Worm (Caenorhabditis elegans) whole organism, mixed stage, embryonic: Measurements from ENCODE around the gene elt-6.

Source experiments
- elt-3 ChIP-seq: fragments of 150-350 bp; optimal IDR thresholded peaks from 2 replicates; lab custom pipeline; 2014; ENCODE audit warnings: missing biosample characterization, missing genetic modification characterization
- lin-13 ChIP-seq: fragments of 150-350 bp; optimal IDR thresholded peaks from 2 replicates; lab custom pipeline; 2014; ENCODE audit warnings: missing biosample characterization, missing genetic modification characterization
- lsy-2 ChIP-seq: fragments of 150-350 bp; optimal IDR thresholded peaks from 2 replicates; lab custom pipeline; 2014; ENCODE audit warnings: missing biosample characterization, missing genetic modification characterization
- mep-1 ChIP-seq: fragments of 150-350 bp; optimal IDR thresholded peaks from 2 replicates; lab custom pipeline; 2017; ENCODE audit warnings: missing biosample characterization, missing genetic modification reagents, missing genetic modification characterization, inconsistent platforms
- nhr-12 ChIP-seq: fragments of 150-350 bp; optimal IDR thresholded peaks from 2 replicates; lab custom pipeline; 2014; ENCODE audit warnings: missing biosample characterization, missing genetic modification characterization
- nhr-237 ChIP-seq: fragments of 150-350 bp; optimal IDR thresholded peaks from 2 replicates; lab custom pipeline; 2014; ENCODE audit warnings: missing biosample characterization, missing genetic modification characterization
- pha-4 ChIP-seq: fragments of 150-350 bp; optimal IDR thresholded peaks from 2 replicates; lab custom pipeline; 2018; ENCODE audit warnings: missing biosample characterization, missing genetic modification reagents, missing genetic modification characterization
- unc-62 ChIP-seq: fragments of 150-350 bp; optimal IDR thresholded peaks from 2 replicates; lab custom pipeline; 2014; ENCODE audit warnings: missing biosample characterization, missing genetic modification reagents, missing genetic modification characterization
- ztf-11 ChIP-seq: fragments of 150-350 bp; optimal IDR thresholded peaks from 2 replicates; lab custom pipeline; 2014; ENCODE audit warnings: missing biosample characterization, missing genetic modification characterization

ce11 chrIV:1952312-1952711 lies 34.5 kb downstream of the elt-6 start:
- TF ChIP-seq elt-3 (no peak), pha-4 (tag; lab: Kevin White, UChicago) (no peak), nhr-237 (tag; lab: Kevin White, UChicago) (no peak), nhr-12 (tag; lab: Kevin White, UChicago) (no peak), ztf-11 (tag; lab: Kevin White, UChicago) (no peak), lin-13 (no peak), unc-62 (no peak), mep-1 (tag; lab: Kevin White, UChicago) (no peak), lsy-2 (no peak)
